Worm (Caenorhabditis elegans): Measurements from ENCODE around the gene fbxa-197.

The fbxa-197 gene

DNA sequence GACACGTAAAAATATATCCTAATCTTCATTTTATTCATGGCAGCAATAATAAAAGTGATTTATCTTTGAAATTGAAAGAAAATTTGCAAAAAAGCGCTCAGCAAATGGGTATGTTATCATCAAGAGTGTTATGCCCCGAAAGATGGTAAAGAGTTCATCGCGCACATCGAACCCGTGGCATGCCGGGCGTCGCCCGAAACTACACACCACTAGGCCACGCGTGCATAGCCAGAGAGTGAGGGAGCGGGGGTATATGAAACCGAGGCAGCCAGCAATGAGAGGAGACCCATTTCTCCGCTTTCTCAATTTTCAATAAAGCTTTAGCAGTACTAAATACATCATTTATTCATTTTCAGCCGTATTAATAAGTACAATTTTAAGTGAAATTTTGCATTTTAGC is 6.3 kb downstream of the fbxa-197 start (continued):
- peak; percentile 97 for TF ChIP-seq pha-2 (tag; optimal IDR thresholded peaks at IDR 0.05)
- peak; percentile 56 for TF ChIP-seq pros-1 (tag; optimal IDR thresholded peaks at IDR 0.05)
- TF ChIP-seq odd-2 (tag; optimal IDR thresholded peaks at IDR 0.05): peak; percentile 91
- TF ChIP-seq pqm-1 (tag; optimal IDR thresholded peaks at IDR 0.05): peak; percentile 99
- TF ChIP-seq K02D7.2 (tag; optimal IDR thresholded peaks at IDR 0.05): peak; percentile 99
- peak; percentile 93 for TF ChIP-seq sdc-2 (tag; optimal IDR thresholded peaks at IDR 0.05)
- peak; percentile 82 for TF ChIP-seq tbx-7 (tag; optimal IDR thresholded peaks at IDR 0.05)
- peak; percentile 90 for TF ChIP-seq hlh-30 (tag; optimal IDR thresholded peaks at IDR 0.05; ENCODE audit: insufficient read depth)
- TF ChIP-seq ceh-18 (tag; optimal IDR thresholded peaks at IDR 0.05): peak; percentile 96
- peak; percentile 96 for TF ChIP-seq fax-1 (tag; optimal IDR thresholded peaks at IDR 0.05)
- TF ChIP-seq gmeb-2 (tag; optimal IDR thresholded peaks at IDR 0.05): peak; percentile 99
- TF ChIP-seq ceh-34 (tag; optimal IDR thresholded peaks at IDR 0.05): peak; percentile 99
- TF ChIP-seq ceh-45 (GFP tag; IDR thresholded peaks at IDR 0.05): peak; percentile 99
- TF ChIP-seq che-1 (tag; optimal IDR thresholded peaks at IDR 0.05): peak; percentile 98
- TF ChIP-seq ama-1 (optimal IDR thresholded peaks at IDR 0.05): no peak
- peak; percentile 97 for TF ChIP-seq lim-6 (tag; optimal IDR thresholded peaks at IDR 0.05)
- peak; percentile 99 for TF ChIP-seq ref-2 (tag; optimal IDR thresholded peaks at IDR 0.05)
- peak; percentile 98 for TF ChIP-seq rnt-1 (tag; optimal IDR thresholded peaks at IDR 0.05)
- peak; percentile 99 for TF ChIP-seq T23F11.4 (GFP tag; optimal IDR thresholded peaks at IDR 0.05)
- TF ChIP-seq pat-9 (tag; optimal IDR thresholded peaks at IDR 0.05): peak; percentile 100
- peak; percentile 93 for TF ChIP-seq K09A11.1 (tag; optimal IDR thresholded peaks at IDR 0.05; ENCODE audit: insufficient read depth)
- peak; percentile 98 for TF ChIP-seq madf-2 (tag; optimal IDR thresholded peaks at IDR 0.05)

DNA sequence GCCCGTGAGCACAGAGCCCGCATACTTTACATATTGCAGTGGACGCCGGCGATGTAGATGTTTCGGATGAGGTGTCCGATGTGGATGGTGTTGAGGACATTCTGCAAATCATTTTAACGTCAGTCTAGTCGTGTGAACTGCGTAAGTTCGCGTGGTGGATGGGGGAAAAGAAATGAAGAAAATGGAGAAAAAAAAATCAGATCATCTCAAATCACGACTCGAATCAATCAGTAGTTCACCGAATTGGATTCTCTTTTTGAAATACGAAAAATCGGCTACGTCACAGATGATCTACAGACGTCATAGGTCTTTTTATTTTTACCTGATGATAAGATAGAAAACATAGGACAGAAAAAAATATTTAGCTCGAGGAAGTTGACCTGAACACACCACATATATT is 8.8 kb downstream of the fbxa-197 start, which contains the start of gene nhr-102:
nhr-102 (minus strand) TSS at position 101 of the 400 bp plus-strand sequence.
- no peak for TF ChIP-seq fkh-6 (tag; optimal IDR thresholded peaks at IDR 0.05)
- TF ChIP-seq fkh-10 (GFP tag; optimal IDR thresholded peaks at IDR 0.05): no peak
- no peak for TF ChIP-seq ref-2 (tag; optimal IDR thresholded peaks at IDR 0.05)
- TF ChIP-seq pax-1 (tag; optimal IDR thresholded peaks at IDR 0.05): no peak
- TF ChIP-seq nhr-11 (tag; optimal IDR thresholded peaks at IDR 0.05): no peak
- no peak for TF ChIP-seq ceh-2 (tag; optimal IDR thresholded peaks at IDR 0.05)
- TF ChIP-seq ceh-18 (tag; optimal IDR thresholded peaks at IDR 0.05): no peak
- TF ChIP-seq pha-4 (tag; optimal IDR thresholded peaks at IDR 0.05): no peak
- TF ChIP-seq ttx-3 (tag; optimal IDR thresholded peaks at IDR 0.05): no peak
- TF ChIP-seq F13H6.1 (tag; optimal IDR thresholded peaks at IDR 0.05): no peak

ce11 chrV:15879508-15879907 is 12.0 kb downstream of the fbxa-197 start, which contains the start of gene nhr-84:
nhr-84 (minus strand) TSS chrV:15879608.
- TF ChIP-seq unc-42 (tag; optimal IDR thresholded peaks at IDR 0.05) (no peak), ahr-1 (tag; optimal IDR thresholded peaks at IDR 0.05) (no peak), fkh-6 (tag; optimal IDR thresholded peaks at IDR 0.05) (no peak), unc-86 (tag; optimal IDR thresholded peaks at IDR 0.05) (no peak), zip-5 (tag; optimal IDR thresholded peaks at IDR 0.05) (no peak), ceh-22 (tag; optimal IDR thresholded peaks at IDR 0.05) (no peak)

DNA sequence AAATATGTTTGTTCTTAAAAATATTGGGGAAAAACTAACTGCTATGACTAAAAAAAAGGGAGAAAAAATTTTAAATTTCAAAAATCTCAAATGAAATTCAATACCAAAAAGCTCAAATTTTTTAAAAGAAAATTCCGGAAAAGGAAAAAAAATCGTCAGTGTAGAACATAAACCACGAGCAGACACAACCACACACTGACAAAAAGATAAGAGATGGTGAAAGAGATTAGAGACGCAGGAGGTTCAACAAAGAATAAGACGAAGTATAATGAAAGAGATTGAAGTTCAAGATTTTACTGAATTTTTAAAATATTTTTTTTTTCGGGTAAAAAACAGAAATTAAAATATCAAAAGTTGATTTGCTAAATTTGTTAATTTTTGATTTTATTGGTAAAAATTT is 12.6 kb downstream of the fbxa-197 start:
- TF ChIP-seq elt-2 (tag; optimal IDR thresholded peaks at IDR 0.05): no peak
- no peak for TF ChIP-seq dve-1 (tag; optimal IDR thresholded peaks at IDR 0.05)
- TF ChIP-seq ama-1 (optimal IDR thresholded peaks at IDR 0.05): no peak
- no peak for TF ChIP-seq dmd-4 (tag; optimal IDR thresholded peaks at IDR 0.05; ENCODE audit: borderline replicate concordance)
- no peak for TF ChIP-seq ref-2 (tag; optimal IDR thresholded peaks at IDR 0.05)
- no peak for TF ChIP-seq ceh-30 (tag; optimal IDR thresholded peaks at IDR 0.05)
- no peak for TF ChIP-seq nfya-1 (tag; optimal IDR thresholded peaks at IDR 0.05)
- TF ChIP-seq ceh-48 (tag; optimal IDR thresholded peaks at IDR 0.05): no peak
- no peak for TF ChIP-seq ztf-16 (tag; optimal IDR thresholded peaks at IDR 0.05)
- no peak for TF ChIP-seq sox-4 (tag; optimal IDR thresholded peaks at IDR 0.05)
- TF ChIP-seq elt-4 (tag; optimal IDR thresholded peaks at IDR 0.05): no peak
- no peak for TF ChIP-seq C08G9.2 (tag; optimal IDR thresholded peaks at IDR 0.05)
- TF ChIP-seq ceh-14 (tag; optimal IDR thresholded peaks at IDR 0.05): no peak
- no peak for TF ChIP-seq unc-42 (tag; optimal IDR thresholded peaks at IDR 0.05)
- TF ChIP-seq nhr-232 (tag; optimal IDR thresholded peaks at IDR 0.05): no peak
- TF ChIP-seq syd-9 (tag; optimal IDR thresholded peaks at IDR 0.05): no peak
- TF ChIP-seq lin-11 (tag; optimal IDR thresholded peaks at IDR 0.05): no peak
- TF ChIP-seq ceh-34 (tag; optimal IDR thresholded peaks at IDR 0.05): no peak

All from whole organism, late embryonic.